Fruit fly (Drosophila melanogaster) whole organism, prepupa: ENCODE results near the gene Jhbp15.

Experiments
- CG10669 ChIP-seq: fragments of 200-800 bp; sonication (Bioruptor generic); optimal IDR thresholded peaks from 3 replicates; lab custom pipeline; 2018; ENCODE audit warnings: missing biosample characterization, mild to moderate bottlenecking, missing genetic modification characterization, moderate library complexity
- CG11294 ChIP-seq: fragments of 200-800 bp; sonication (Bioruptor generic); IDR thresholded peaks from 2 replicates; pipeline ENCODE4 v1.3.6; 2022; ENCODE audit warnings: missing biosample characterization, missing genetic modification characterization
- CG11762 ChIP-seq: fragments of 200-800 bp; sonication (Bioruptor generic); optimal IDR thresholded peaks from 3 replicates; lab custom pipeline; 2016; ENCODE audit warnings: missing biosample characterization, missing genetic modification characterization; ENCODE audit not compliant: insufficient read depth
- CG11902 ChIP-seq: fragments of 200-800 bp; sonication (Bioruptor generic); optimal IDR thresholded peaks from 3 replicates; lab custom pipeline; 2016; ENCODE audit warnings: missing biosample characterization, missing genetic modification characterization
- CG1621 ChIP-seq: fragments of 200-800 bp; sonication (Bioruptor generic); optimal IDR thresholded peaks from 3 replicates; lab custom pipeline; 2018; ENCODE audit warnings: missing biosample characterization, mild to moderate bottlenecking, missing genetic modification characterization
- CG16779 ChIP-seq: fragments of 200-800 bp; sonication (Bioruptor generic); optimal IDR thresholded peaks from 3 replicates; lab custom pipeline; 2017; ENCODE audit warnings: missing biosample characterization, mild to moderate bottlenecking, missing genetic modification characterization
- CG32006 ChIP-seq: fragments of 200-800 bp; sonication (Bioruptor generic); optimal IDR thresholded peaks from 3 replicates; lab custom pipeline; 2017; ENCODE audit warnings: missing biosample characterization, mild to moderate bottlenecking, missing genetic modification characterization
- CG34406 ChIP-seq: fragments of 200-800 bp; sonication (Bioruptor generic); optimal IDR thresholded peaks from 3 replicates; lab custom pipeline; 2016; ENCODE audit warnings: missing biosample characterization, missing genetic modification characterization
- CG3919 ChIP-seq: fragments of 200-800 bp; sonication (Bioruptor generic); optimal IDR thresholded peaks from 3 replicates; lab custom pipeline; 2016; ENCODE audit warnings: missing biosample characterization, missing genetic modification characterization
- CG4318 ChIP-seq: fragments of 200-800 bp; sonication (Bioruptor generic); optimal IDR thresholded peaks from 3 replicates; lab custom pipeline; 2017; ENCODE audit warnings: missing biosample characterization, mild to moderate bottlenecking, missing genetic modification characterization
- CG6163 ChIP-seq: fragments of 200-800 bp; sonication (Bioruptor generic); IDR thresholded peaks from 3 replicates; pipeline ENCODE4 v1.3.6; 2022; ENCODE audit warnings: missing biosample characterization, missing genetic modification characterization
- CG7368 ChIP-seq: fragments of 200-800 bp; sonication (Bioruptor generic); optimal IDR thresholded peaks from 3 replicates; lab custom pipeline; 2016; ENCODE audit warnings: missing biosample characterization, missing genetic modification characterization
- CG8119 ChIP-seq: fragments of 200-800 bp; sonication (Bioruptor generic); IDR thresholded peaks from 3 replicates; pipeline ENCODE4 v1.3.6; 2022; ENCODE audit warnings: missing biosample characterization, missing genetic modification characterization
- CG8319 ChIP-seq: fragments of 200-800 bp; sonication (Bioruptor generic); optimal IDR thresholded peaks from 3 replicates; lab custom pipeline; 2016; ENCODE audit warnings: missing biosample characterization, missing genetic modification characterization
- Eip75B ChIP-seq: fragments of 200-800 bp; sonication (Bioruptor generic); optimal IDR thresholded peaks from 3 replicates; lab custom pipeline; 2016; ENCODE audit warnings: missing biosample characterization, missing genetic modification characterization
- Eip93F ChIP-seq: fragments of 200-800 bp; sonication (Bioruptor generic); optimal IDR thresholded peaks from 2 replicates; lab custom pipeline; 2016; ENCODE audit warnings: missing biosample characterization, mild to moderate bottlenecking, missing genetic modification characterization
- Ets96B ChIP-seq: fragments of 200-800 bp; optimal IDR thresholded peaks from 2 replicates; lab custom pipeline; 2019; ENCODE audit warnings: missing biosample characterization, mild to moderate bottlenecking, missing genetic modification characterization, moderate library complexity
- Gug ChIP-seq: fragments of 200-800 bp; sonication (Bioruptor generic); IDR thresholded peaks from 2 replicates; pipeline ENCODE4 v1.3.6; 2022; ENCODE audit warnings: missing biosample characterization, missing genetic modification characterization
- Lpt ChIP-seq: fragments of 200-800 bp; sonication (Bioruptor generic); optimal IDR thresholded peaks from 3 replicates; lab custom pipeline; 2016; ENCODE audit warnings: missing biosample characterization, missing genetic modification characterization
- Sox14 ChIP-seq: fragments of 200-800 bp; sonication (Bioruptor generic); optimal IDR thresholded peaks from 3 replicates; lab custom pipeline; 2016; ENCODE audit warnings: missing biosample characterization, missing genetic modification characterization
- Sox15 ChIP-seq: fragments of 200-800 bp; sonication (Bioruptor generic); optimal IDR thresholded peaks from 3 replicates; lab custom pipeline; 2016; ENCODE audit warnings: missing biosample characterization, missing genetic modification characterization
- acj6 ChIP-seq: fragments of 200-800 bp; sonication (Bioruptor generic); optimal IDR thresholded peaks from 3 replicates; lab custom pipeline; 2016; ENCODE audit warnings: missing biosample characterization, missing genetic modification characterization
- dac ChIP-seq: fragments of 200-800 bp; sonication (Bioruptor generic); optimal IDR thresholded peaks from 2 replicates; lab custom pipeline; 2017; ENCODE audit warnings: missing biosample characterization, mild to moderate bottlenecking, missing genetic modification characterization
- dsx ChIP-seq: fragments of 200-800 bp; optimal IDR thresholded peaks from 3 replicates; lab custom pipeline; 2019; ENCODE audit warnings: missing biosample characterization, mild to moderate bottlenecking, missing genetic modification characterization, moderate library complexity; ENCODE audit not compliant: poor library complexity, severe bottlenecking
- fd85E ChIP-seq: fragments of 200-800 bp; sonication (Bioruptor generic); optimal IDR thresholded peaks from 3 replicates; lab custom pipeline; 2016; ENCODE audit warnings: missing biosample characterization, missing genetic modification characterization
- net ChIP-seq: fragments of 200-800 bp; sonication (Bioruptor generic); optimal IDR thresholded peaks from 3 replicates; lab custom pipeline; 2016; ENCODE audit warnings: missing biosample characterization, missing genetic modification characterization
- spab ChIP-seq: fragments of 200-800 bp; sonication (Bioruptor generic); optimal IDR thresholded peaks from 2 replicates; lab custom pipeline; 2017; ENCODE audit warnings: missing biosample characterization, mild to moderate bottlenecking, missing genetic modification characterization, missing genetic modification reagents
- svp ChIP-seq: fragments of 200-800 bp; sonication (Bioruptor generic); peaks from one replicate; lab custom pipeline; 2016; ENCODE audit warnings: missing biosample characterization, missing genetic modification characterization
- topi ChIP-seq: fragments of 200-800 bp; sonication (Bioruptor generic); optimal IDR thresholded peaks from 3 replicates; lab custom pipeline; 2016; ENCODE audit warnings: missing biosample characterization, missing genetic modification characterization
- vri ChIP-seq: fragments of 200-800 bp; sonication (Bioruptor generic); optimal IDR thresholded peaks from 3 replicates; lab custom pipeline; 2016; ENCODE audit warnings: missing biosample characterization, mild to moderate bottlenecking, missing genetic modification characterization

Gene Jhbp15

DNA sequence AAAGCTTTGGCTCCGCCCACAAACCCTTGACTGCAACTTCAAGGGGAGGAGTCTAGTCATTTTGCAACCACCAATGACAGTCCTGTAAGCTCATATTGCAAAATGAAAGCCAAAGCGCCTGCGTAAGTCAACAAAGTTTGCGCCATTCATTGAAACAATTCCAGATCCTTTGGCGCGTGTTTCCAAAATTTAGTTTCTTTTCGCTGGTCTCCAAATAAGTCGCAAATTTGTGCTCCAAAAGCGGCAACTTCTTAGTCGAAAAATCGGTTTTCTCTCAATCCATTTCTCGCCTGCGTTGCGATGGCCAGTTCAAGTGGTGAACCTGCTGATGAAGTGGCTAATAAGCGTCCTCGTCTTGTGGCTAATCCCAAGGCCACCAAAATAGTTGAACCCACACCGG is 22.9 kb upstream of the Jhbp15 start, which contains the start of gene dmrt93B:
Gene dmrt93B (plus strand): TSS at position 301 of the 400 bp plus-strand sequence.
- TF ChIP-seq CG11762 (no peak), Eip93F (GFP tag; lab: Kevin White, UChicago) (no peak), Sox15 (GFP tag; lab: Kevin White, UChicago) (no peak), CG16779 (tag; lab: Kevin White, UChicago) (no peak), CG11294 (GFP tag; lab: Robert Waterston, UW) (no peak)

DNA sequence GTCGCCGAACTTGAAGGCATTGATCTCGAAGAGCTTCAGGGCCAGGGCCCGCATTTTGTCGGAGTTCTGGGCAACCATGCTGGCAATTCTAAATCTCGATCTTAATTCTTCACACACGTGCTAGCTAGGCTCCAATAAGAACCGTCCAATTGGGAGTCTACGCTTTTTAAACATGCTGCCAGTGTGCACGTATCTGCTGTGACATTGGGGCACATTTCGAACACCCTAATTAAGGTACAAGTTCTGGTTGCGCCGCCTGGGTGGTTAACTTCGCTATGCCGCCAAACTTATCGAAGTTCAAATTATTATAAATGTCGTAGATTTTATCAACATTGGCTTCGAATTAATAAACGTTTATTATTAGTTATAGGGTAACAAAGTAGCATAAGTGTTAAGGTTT is 22.4 kb upstream of the Jhbp15 start, which contains the start of gene r-l:
Gene r-l (minus strand): TSS at position 179 of the 400 bp plus-strand sequence.
- TF ChIP-seq vri (no peak), CG7368 (no peak), CG3919 (GFP tag; lab: Kevin White, UChicago) (no peak), CG6163 (no peak), CG1621 (tag; lab: Kevin White, UChicago) (no peak), net (GFP tag; lab: Kevin White, UChicago) (no peak), dac (no peak), fd85E (GFP tag; lab: Kevin White, UChicago) (no peak), acj6 (GFP tag; lab: Kevin White, UChicago) (no peak), CG4318 (no peak), Sox14 (GFP tag; lab: Kevin White, UChicago) (no peak)

DNA sequence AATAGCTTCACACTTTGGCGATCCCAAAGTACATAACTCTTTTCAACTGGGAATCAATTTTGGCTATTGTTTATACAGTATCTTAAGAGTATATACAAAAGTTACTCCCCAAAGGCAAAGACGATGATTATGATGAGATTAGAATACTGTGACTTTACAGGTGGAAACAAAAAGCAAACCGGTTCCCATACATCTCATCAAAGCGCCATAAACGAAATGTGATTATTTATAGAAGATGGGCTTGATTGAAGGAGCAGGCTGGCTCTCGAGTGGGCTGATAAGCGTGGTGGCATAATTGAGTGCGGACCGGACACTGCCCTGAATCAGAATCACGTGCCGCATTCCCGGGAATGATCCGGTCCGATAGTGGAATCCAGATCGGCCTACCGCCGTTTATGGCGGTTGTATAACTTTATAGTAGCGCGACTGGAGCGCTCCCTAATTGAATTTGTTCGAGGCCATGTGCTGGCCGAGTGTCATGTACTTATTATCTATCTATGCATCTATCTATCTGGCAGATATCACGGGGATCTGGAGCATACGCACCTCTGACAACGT is 21.2 kb upstream of the Jhbp15 start:
- TF ChIP-seq topi (GFP tag; lab: Kevin White, UChicago): no peak
- no peak for TF ChIP-seq CG3919 (GFP tag; lab: Kevin White, UChicago)
- TF ChIP-seq CG1621 (tag; lab: Kevin White, UChicago): no peak
- no peak for TF ChIP-seq svp (GFP tag; lab: Kevin White, UChicago)
- no peak for TF ChIP-seq CG6163

DNA sequence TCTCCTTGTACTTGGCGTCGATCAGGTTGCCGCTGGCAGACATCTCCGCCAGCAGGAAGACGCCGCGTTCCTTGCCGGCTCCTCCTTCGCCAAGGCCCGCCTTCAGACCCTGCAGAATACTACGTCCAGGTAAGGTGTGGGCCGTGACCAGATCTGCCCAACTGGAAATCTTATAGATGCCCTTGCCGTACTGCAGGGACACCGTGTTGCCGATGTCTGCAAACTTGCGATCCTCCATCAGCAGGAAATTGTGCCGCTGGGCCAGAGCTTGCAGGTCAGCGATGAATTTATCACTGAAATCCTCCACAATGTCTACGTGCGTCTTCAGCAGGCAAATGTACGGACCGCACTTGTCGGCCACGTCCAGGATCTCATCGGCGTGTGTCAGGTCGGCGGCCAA is 20.5 kb upstream of the Jhbp15 start:
- no peak for TF ChIP-seq vri
- no peak for TF ChIP-seq CG4318
- no peak for TF ChIP-seq CG32006 (GFP tag; lab: Kevin White, UChicago)

DNA sequence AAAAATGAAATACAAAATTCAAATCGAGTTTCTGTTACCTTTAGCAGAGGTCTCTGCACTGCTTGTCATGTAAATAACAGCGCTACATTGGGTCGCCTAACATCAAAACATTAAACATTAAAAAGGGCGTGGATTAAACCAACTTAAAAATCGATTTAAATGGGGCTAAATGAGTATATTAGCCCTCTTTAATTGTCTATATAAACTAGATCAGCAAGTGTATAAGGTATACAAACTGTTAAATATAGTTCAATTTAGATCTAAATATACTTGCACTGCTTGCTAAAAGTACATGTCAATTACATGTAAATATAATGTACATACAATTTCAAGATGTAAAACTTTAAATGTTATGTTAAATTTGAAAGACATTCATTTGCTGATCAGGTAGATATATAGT is 19.0 kb upstream of the Jhbp15 start:
- TF ChIP-seq Ets96B (tag; lab: Kevin White, UChicago) (no peak), dsx (no peak), Gug (GFP tag; lab: Robert Waterston, UW) (no peak), fd85E (GFP tag; lab: Kevin White, UChicago) (no peak), CG10669 (no peak), Eip75B (GFP tag; lab: Kevin White, UChicago) (no peak), Lpt (GFP tag; lab: Kevin White, UChicago) (no peak), CG8119 (no peak), CG34406 (no peak), CG8319 (GFP tag; lab: Kevin White, UChicago) (no peak), spab (GFP tag; lab: Kevin White, UChicago) (no peak), CG3919 (GFP tag; lab: Kevin White, UChicago) (no peak), CG11902 (GFP tag; lab: Kevin White, UChicago) (no peak)
- TF ChIP-seq, all 60 proteins: peak for 0

DNA sequence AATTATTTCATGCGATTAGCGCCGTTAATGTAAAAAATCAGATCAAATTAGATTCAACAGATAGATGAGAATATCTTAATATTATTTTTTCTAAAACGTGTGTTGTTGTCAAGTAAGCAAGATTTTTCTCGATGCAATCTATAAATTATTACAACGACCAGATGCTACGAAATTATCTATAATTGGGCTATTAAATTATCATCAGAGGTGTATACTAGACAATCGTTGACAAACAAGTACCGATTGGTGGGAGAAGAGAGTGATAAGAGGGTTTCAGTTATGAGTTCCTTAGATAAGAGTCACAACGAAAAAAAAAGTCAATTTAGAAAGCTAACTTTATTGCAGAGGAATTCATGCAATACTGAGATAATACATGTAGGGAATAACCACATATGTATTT is 16.8 kb upstream of the Jhbp15 start:
- TF ChIP-seq vri (peak; percentile 65), Eip93F (GFP tag; lab: Kevin White, UChicago) (no peak)
